Worm (Caenorhabditis elegans) whole organism, dauer: ENCODE measurements around the gene arp-1.

ENCODE experiments used
- unc-62 ChIP-seq: sonication (generic microtip); optimal IDR thresholded peaks from 2 replicates; lab custom pipeline; 2017; ENCODE audit warnings: missing biosample characterization, missing genetic modification reagents, missing genetic modification characterization

The arp-1 gene

DNA sequence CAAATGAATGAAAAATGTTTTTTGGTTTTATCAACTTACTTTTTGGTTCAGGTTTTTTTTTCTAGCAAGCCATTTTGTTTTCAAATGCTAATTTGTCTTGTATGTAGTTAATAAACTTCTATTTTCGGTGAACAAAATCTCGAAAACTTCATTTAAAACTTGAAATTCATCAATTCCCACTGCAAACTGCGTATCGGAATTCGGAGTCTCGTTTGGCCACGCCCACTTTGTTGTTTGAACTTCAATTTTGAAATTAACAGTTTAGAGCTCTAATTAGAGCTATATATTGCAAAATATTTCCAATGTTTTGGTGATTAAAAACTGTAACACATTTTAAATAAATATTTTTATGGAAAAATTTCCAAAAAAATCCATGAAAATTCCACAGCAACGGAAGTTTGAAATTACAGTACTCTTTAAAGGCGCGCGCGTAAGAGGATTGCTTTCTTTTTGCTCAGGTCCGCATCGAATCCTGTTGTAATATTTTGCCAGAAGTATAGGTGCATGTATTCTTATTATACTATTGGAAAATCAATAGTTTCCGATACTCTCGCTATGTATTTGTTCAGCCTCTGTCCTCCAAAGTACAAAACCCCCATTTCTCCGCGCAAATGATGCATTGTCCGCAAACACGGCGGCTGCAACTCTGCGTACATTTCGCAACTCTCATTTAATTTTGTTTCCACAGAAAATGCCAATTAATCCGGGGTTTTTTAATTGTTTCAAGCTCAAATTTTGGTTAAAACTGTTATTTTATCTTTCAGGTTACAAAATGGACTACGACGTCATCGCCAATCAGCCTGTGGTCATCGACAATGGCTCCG, at the start of gene arp-1:
TSS of gene arp-1 (plus strand) at position 765 of the 824 bp plus-strand sequence.
- TF ChIP-seq unc-62 (GFP tag; lab: Kevin White, UChicago), result no peak

DNA sequence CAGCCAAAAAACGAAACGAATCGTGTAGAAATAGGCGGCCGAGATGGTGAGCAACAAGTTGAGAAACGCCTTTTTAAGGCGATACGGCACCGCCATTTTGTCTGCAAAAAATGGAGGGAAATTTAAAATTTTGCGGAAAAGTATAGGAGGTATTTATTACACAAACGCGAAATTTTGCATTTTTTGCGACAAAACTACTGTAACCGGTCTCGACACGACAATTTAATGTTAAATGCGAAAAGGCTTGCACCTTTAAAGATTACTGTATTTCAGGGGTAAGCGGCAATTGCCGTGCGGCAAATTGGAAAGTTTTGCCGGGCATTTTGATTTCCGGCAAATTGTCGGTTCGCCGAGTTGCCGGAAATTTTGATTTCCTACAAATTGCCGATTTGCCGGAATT, 48.5 kb upstream of the arp-1 start, which contains the start of gene Y53F4B.18:
TSS of gene Y53F4B.18 (minus strand) at position 101 of the 400 bp plus-strand sequence.
- TF ChIP-seq unc-62 (GFP tag; lab: Kevin White, UChicago), result no peak

DNA sequence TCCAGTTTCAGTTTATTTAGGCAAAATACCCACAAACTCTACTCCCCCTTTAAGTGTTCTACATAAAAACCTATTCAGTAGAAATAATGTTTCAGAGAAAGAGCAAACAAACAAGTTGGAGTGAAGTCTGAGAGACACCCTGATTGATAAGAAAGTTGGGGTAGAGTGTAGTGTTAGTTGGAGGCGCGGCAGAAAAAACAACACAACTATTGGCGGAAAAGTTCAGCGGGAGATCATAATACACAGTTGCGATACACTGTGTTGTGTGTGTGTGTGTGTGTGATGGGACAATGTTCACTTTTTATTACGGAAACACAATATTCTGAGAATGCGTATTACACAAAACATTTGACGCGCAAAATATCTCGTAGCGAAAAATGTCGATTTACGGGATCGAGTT, 45.3 kb upstream of the arp-1 start:
- no peak for TF ChIP-seq unc-62 (GFP tag; lab: Kevin White, UChicago)

DNA sequence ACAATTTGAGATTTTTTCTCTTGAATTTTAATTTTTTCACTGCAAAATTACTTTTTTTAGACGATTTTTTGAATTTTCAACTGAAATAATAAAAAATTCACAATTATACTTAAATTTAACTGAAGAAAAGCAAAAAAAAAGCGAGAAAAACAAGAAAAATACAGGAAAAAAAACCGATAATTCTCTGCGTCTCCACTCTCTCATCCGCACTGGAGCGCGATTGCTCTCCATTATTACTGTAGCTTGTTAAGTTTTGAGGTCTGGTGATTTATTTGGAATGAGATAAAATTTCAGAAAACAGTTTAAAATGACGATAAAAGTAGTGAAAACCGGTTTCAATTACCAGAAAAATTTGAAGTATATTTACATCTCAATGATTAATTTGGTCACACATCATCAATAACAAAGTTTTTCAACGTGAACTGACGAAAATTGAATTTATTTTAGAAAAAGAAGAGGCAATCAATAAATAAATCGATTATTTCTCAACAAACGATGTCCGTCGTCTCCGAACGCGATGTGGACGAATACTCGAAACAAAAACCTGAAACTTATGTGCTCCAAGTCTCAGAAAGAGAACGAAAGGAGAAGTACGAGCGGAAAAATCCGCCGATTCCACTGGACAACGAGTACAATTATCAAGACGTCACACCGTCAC, 43.2 kb upstream of the arp-1 start, which contains the start of gene Y53F4B.19:
TSS of gene Y53F4B.19 (plus strand) at position 157 of the 658 bp plus-strand sequence.
- TF ChIP-seq unc-62 (GFP tag; lab: Kevin White, UChicago), result no peak

DNA sequence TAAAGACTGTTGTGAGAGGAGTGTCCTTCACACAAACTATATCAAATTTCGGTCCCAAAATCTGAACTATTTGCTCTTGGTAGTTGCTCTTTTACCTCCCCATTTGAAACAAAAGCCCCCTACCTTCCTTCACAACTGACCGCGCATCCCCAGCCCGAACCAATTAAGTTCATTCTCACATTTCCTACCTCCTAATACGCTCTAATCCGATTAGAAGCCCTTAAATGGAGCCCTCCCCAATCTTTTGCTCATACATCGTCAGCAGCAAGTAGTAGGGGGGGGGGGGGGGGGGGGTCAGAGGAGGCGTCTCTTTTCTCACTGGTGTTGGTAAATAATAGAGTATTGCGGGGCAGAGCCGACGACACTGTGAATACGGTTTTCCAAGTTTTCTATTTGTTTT, 39.6 kb upstream of the arp-1 start:
- no peak for TF ChIP-seq unc-62 (GFP tag; lab: Kevin White, UChicago)

ce11 chrII:15084170-15084569, 35.9 kb upstream of the arp-1 start, which contains the start of gene Y53F4B.20:
Y53F4B.20 (plus strand) TSS chrII:15084470.
- TF ChIP-seq unc-62 (GFP tag; lab: Kevin White, UChicago), result no peak

DNA sequence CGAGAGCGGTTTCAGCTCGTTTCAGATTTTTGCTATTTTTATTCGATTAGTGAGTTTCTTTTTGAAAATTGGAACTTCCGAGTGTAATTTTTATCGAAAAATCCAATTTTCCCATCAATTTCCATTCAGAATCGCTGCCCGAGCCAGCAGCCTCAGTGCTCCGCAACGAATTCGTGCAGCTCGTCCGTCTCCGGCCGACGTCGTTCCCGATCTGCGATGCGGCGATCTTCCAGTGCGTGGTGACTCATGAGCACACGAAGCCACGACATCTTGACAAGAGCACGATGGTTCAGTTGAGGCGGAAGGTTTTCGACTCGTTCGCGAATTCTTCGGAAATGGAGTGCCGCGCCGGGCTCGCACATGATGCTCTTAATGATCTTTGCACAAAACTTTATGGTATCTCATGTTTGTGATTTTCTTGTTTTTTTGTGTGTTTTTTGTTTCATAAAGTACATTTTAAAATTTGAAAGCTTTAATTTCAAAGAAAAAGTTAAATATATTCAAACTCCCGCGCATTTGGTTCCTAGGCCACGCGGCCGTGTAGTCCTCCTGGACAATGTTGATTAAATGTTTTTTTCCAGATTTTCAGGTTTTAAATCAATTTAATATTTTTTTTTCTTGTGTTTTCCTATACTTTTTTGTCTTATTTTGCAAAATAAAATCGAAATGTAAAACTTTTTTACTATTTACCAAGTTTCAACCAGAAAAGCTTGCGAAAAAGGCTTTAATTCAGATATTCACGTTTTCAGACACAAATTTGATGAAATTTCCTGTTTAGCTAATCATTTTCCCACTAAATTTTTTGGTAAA, 30.8 kb upstream of the arp-1 start:
- TF ChIP-seq unc-62 (GFP tag; lab: Kevin White, UChicago), result no peak

ce11 chrII:15089896-15090230, 30.2 kb upstream of the arp-1 start, which contains the start of gene Y53F4B.21:
Y53F4B.21 (plus strand) TSS chrII:15090180.
- no peak for TF ChIP-seq unc-62 (GFP tag; lab: Kevin White, UChicago)

- no peak for TF ChIP-seq unc-62 (GFP tag; lab: Kevin White, UChicago)
Measured at ce11 chrII:15107184-15107583, 12.9 kb upstream of the arp-1 start.

DNA sequence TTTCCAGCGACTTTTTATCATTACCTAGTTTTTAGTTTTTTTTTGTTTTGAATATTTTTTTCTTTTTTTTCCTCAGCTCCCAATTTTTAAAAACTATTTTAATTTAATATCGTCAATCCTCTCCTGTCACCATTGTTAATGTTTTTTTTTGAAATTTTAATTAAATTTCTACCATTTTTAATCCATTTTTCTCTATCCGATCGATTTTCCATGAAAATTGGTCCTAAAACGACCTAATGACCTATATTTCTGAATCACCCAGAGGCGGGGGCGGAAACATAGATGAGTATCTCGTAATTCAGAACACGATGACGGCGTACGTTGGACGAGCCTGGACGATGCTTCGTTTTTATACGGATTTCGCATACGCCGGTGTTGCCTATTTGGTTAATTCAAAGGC, 10.3 kb upstream of the arp-1 start, which contains the start of gene Y53F4B.39:
TSS of gene Y53F4B.39 (plus strand) at position 301 of the 400 bp plus-strand sequence.
- TF ChIP-seq unc-62 (GFP tag; lab: Kevin White, UChicago), result no peak

DNA sequence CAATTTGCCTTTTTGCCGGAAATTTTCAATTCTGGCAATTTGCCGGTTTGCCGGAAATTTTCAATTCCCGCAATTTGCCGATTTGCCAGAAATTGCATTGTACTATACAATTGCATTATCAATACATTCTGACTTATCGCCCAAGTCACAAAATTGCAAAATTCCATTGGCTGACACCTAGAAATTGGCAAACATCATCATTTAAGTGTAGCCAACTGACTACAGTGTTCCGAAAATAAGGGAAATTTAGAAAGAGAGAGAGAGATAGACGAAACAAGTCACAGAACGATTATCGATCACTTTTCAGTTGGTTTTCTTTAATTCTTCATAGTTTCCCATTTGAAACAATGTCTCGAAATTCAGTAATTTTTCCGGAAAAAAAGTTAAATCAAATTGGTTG, 8.7 kb upstream of the arp-1 start:
- TF ChIP-seq unc-62 (GFP tag; lab: Kevin White, UChicago), result no peak

DNA sequence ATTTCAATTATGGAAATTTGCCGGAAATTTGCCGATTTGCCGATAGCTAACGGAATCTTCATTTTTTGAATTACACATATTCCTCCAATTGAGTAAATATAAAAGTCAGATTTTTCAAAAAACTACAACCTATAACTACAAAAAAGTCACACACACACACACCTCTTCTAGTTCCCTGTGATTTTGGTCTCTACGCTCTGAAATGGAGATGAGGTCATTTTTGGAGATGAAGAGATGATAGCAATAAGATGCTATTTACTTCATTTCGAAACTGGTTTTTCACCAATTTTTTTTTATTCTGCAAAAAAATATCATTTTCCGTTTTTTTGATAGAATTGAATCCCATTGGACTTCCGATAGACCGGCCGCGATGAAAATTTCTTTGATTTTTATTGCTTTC, 4.1 kb downstream of the arp-1 start, which contains the start of gene Y53F4B.23:
TSS of gene Y53F4B.23 (plus strand) at position 312 of the 400 bp plus-strand sequence.
- no peak for TF ChIP-seq unc-62 (GFP tag; lab: Kevin White, UChicago)

ce11 chrII:15130512-15130911, 10.4 kb downstream of the arp-1 start, which contains the start of gene Y53F4B.62:
Y53F4B.62 (minus strand) TSS chrII:15130612.
- TF ChIP-seq unc-62 (GFP tag; lab: Kevin White, UChicago), result no peak

ce11 chrII:15134332-15134731, 14.2 kb downstream of the arp-1 start, which contains the start of gene Y53F4B.24:
Y53F4B.24 (minus strand) TSS chrII:15134432.
- TF ChIP-seq unc-62 (GFP tag; lab: Kevin White, UChicago), result no peak

- TF ChIP-seq unc-62 (GFP tag; lab: Kevin White, UChicago), result no peak
Measured at ce11 chrII:15135886-15136285, 15.8 kb downstream of the arp-1 start, which contains the start of gene Y53F4B.25. Y53F4B.25 (plus strand) TSS chrII:15136186.
